Fruit fly (Drosophila melanogaster): Measurements from ENCODE around the gene Tengl2.

dm6 chr2L:2265221-2265620 is 26.0 kb upstream of the Tengl2 start, which contains the start of gene CG34049:
- no peak for TF ChIP-seq usp (GFP tag; optimal IDR thresholded peaks at IDR 0.05)
- TF ChIP-seq psq (optimal IDR thresholded peaks at IDR 0.05), result no peak
